Worm (Caenorhabditis elegans) whole organism, L2 larva: Measurements from ENCODE around the gene C54D10.13.

Experiments used
- aly-2 ChIP-seq: fragments of 150-350 bp; optimal IDR thresholded peaks from 2 replicates; lab custom pipeline; 2014; ENCODE audit warnings: missing biosample characterization, missing genetic modification characterization
- ama-1 ChIP-seq: fragments of 150-350 bp; optimal IDR thresholded peaks from 2 replicates; lab custom pipeline; 2018; ENCODE audit warnings: inconsistent platforms
- nhr-6 ChIP-seq: fragments of 150-350 bp; optimal IDR thresholded peaks from 2 replicates; lab custom pipeline; 2014; ENCODE audit warnings: missing biosample characterization, missing genetic modification characterization

DNA sequence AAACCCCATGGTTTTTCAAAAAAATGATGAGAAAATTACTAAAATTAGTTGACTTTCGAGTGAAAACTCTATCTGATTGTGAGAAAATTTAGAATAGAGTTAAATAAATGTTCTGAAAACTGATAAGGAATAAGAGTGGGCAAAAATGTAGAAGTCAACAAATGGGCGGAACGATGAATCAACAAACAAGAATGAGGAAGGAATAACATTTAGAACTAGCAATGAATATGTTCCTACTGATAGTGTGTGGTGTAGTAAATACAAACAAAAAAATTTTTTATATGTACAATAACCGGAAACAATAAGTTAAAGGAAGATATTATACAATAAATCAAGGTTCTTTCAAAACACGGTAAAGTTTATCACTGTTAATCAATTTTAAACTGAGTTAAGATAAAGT, 11.7 kb upstream of the C54D10.13 start, which contains the start of gene pals-39:
- no peak for TF ChIP-seq aly-2 (tag; lab: Kevin White, UChicago)
- no peak for TF ChIP-seq nhr-6 (tag; lab: Kevin White, UChicago)
- no peak for TF ChIP-seq ama-1 (lab: Kevin White, UChicago)
